Fruit fly (Drosophila melanogaster): ENCODE results near the gene grp.

grp gene

dm6 chr2L:16676651-16677359 lies 3.0 kb upstream of the grp start, which contains the start of the genes Trpgamma and her (continued):
- TF ChIP-seq Eip74EF (GFP tag; optimal IDR thresholded peaks at IDR 0.05) (no peak), D19B (GFP tag; optimal IDR thresholded peaks at IDR 0.05) (no peak), CG9727 (GFP tag; optimal IDR thresholded peaks at IDR 0.05) (peak; percentile 10), CG7357 (GFP tag; IDR thresholded peaks at IDR 0.05) (no peak), Lhr (GFP tag; optimal IDR thresholded peaks at IDR 0.05) (peak; percentile 12), scrt (GFP tag; optimal IDR thresholded peaks at IDR 0.05) (no peak), CG10543 (GFP tag; optimal IDR thresholded peaks at IDR 0.05) (no peak), Vsx1 (GFP tag; optimal IDR thresholded peaks at IDR 0.05) (peak; percentile 5), eyg (GFP tag; optimal IDR thresholded peaks at IDR 0.05) (no peak), Pdp1 (GFP tag; optimal IDR thresholded peaks at IDR 0.05) (no peak), Ets65A (GFP tag) (peak; percentile 77), NFAT (GFP tag; IDR thresholded peaks at IDR 0.05) (no peak), Hmr (GFP tag; optimal IDR thresholded peaks at IDR 0.05) (peak; percentile 48), CG4820 (GFP tag; optimal IDR thresholded peaks at IDR 0.05) (no peak), ara (GFP tag; IDR thresholded peaks at IDR 0.05) (no peak), Six4 (GFP tag; optimal IDR thresholded peaks at IDR 0.05) (no peak), CG8359 (GFP tag; optimal IDR thresholded peaks at IDR 0.05; ENCODE audit: borderline replicate concordance) (no peak), MTF-1 (GFP tag; optimal IDR thresholded peaks at IDR 0.05; ENCODE audit: borderline replicate concordance) (no peak), crol (GFP tag; IDR thresholded peaks at IDR 0.05) (no peak), CG4730 (GFP tag; IDR thresholded peaks at IDR 0.05) (no peak), Optix (GFP tag; IDR thresholded peaks at IDR 0.05) (no peak), klu (GFP tag; IDR thresholded peaks at IDR 0.05) (no peak), CG31388 (GFP tag; optimal IDR thresholded peaks at IDR 0.05) (no peak), Xrp1 (GFP tag; IDR thresholded peaks at IDR 0.05) (no peak), CG12219 (GFP tag; optimal IDR thresholded peaks at IDR 0.05) (no peak), slou (GFP tag; optimal IDR thresholded peaks at IDR 0.05) (no peak), lab (GFP tag; optimal IDR thresholded peaks at IDR 0.05) (no peak), CG12769 (tag; optimal IDR thresholded peaks at IDR 0.05) (no peak), CG4282 (GFP tag; optimal IDR thresholded peaks at IDR 0.05) (no peak), CkIIα-i1 (GFP tag; IDR thresholded peaks at IDR 0.05) (no peak), HLH54F (GFP tag; optimal IDR thresholded peaks at IDR 0.05) (no peak), ro (GFP tag; IDR thresholded peaks at IDR 0.05) (no peak), Tbp (GFP tag; optimal IDR thresholded peaks at IDR 0.05) (no peak), Dek (tag; optimal IDR thresholded peaks at IDR 0.05) (no peak), fu2 (GFP tag; optimal IDR thresholded peaks at IDR 0.05) (no peak), Deaf1 (tag; optimal IDR thresholded peaks at IDR 0.05) (no peak), dpn (GFP tag; optimal IDR thresholded peaks at IDR 0.05) (peak in 1 of 2 experiments; percentile 4), twi (tag; optimal IDR thresholded peaks at IDR 0.05) (no peak), CG17328 (GFP tag; IDR thresholded peaks at IDR 0.05) (no peak), CG10959 (GFP tag; IDR thresholded peaks at IDR 0.05) (no peak), Meics (GFP tag; optimal IDR thresholded peaks at IDR 0.05) (no peak), Ravus (GFP tag; IDR thresholded peaks at IDR 0.05) (no peak), ci (GFP tag; IDR thresholded peaks at IDR 0.05) (no peak), otp (GFP tag; IDR thresholded peaks at IDR 0.05) (no peak), Camta (GFP tag; optimal IDR thresholded peaks at IDR 0.05) (no peak), da (GFP tag; optimal IDR thresholded peaks at IDR 0.05) (no peak), CG7372 (GFP tag; IDR thresholded peaks at IDR 0.05) (no peak), CG2129 (GFP tag; IDR thresholded peaks at IDR 0.05; ENCODE audit: partially characterized antibody) (peak; percentile 75), E2f1 (GFP tag; IDR thresholded peaks at IDR 0.05) (no peak), ewg (GFP tag; optimal IDR thresholded peaks at IDR 0.05) (peak; percentile 58), wor (GFP tag; IDR thresholded peaks at IDR 0.05) (no peak)
